Worm (Caenorhabditis elegans) whole organism, young adult: ENCODE results near the gene cin-4.

Experiments used
- B0035.1 ChIP-seq: sonication (generic microtip); optimal IDR thresholded peaks from 2 replicates; lab custom pipeline; 2016; ENCODE audit warnings: missing genetic modification characterization, mild to moderate bottlenecking, missing compliant biosample characterization, missing genotype, missing genetic modification reagents
- B0261.1 ChIP-seq: sonication (generic microtip); optimal IDR thresholded peaks from 2 replicates; lab custom pipeline; 2016; ENCODE audit warnings: mild to moderate bottlenecking, missing genetic modification characterization, moderate library complexity, missing compliant biosample characterization
- B0336.3 ChIP-seq: fragments of 200-800 bp; sonication (Bioruptor generic); IDR thresholded peaks from 2 replicates; pipeline ENCODE4 v1.3.6; 2022; ENCODE audit warnings: missing genetic modification characterization, missing compliant biosample characterization
- C17E4.6 ChIP-seq: fragments of 200-800 bp; sonication (Bioruptor generic); IDR thresholded peaks from 2 replicates; pipeline ENCODE4 v1.3.6; 2022; ENCODE audit warnings: missing genetic modification reagents, missing genetic modification characterization, missing compliant biosample characterization
- F33H1.4 ChIP-seq: fragments of 200-800 bp; sonication (Bioruptor generic); IDR thresholded peaks from 2 replicates; pipeline ENCODE4 v1.3.6; 2022; ENCODE audit warnings: missing genetic modification reagents, missing genetic modification characterization, missing compliant biosample characterization
- F37B4.10 ChIP-seq: fragments of 200-800 bp; sonication (Bioruptor generic); IDR thresholded peaks from 2 replicates; pipeline ENCODE4 v1.3.6; 2022; ENCODE audit warnings: missing genetic modification characterization, missing compliant biosample characterization
- F39B2.1 ChIP-seq: fragments of 200-800 bp; sonication (Bioruptor generic); IDR thresholded peaks from 2 replicates; pipeline ENCODE4 v1.3.6; 2022; ENCODE audit warnings: missing genetic modification reagents, missing genetic modification characterization, missing compliant biosample characterization
- F49E8.2 ChIP-seq: sonication (generic microtip); optimal IDR thresholded peaks from 3 replicates; lab custom pipeline; 2017; ENCODE audit warnings: missing genetic modification characterization, mild to moderate bottlenecking, missing compliant biosample characterization, antibody characterized with exemption, moderate library complexity; ENCODE audit not compliant: insufficient read depth
- K11D2.4 ChIP-seq: fragments of 200-800 bp; sonication (Bioruptor generic); IDR thresholded peaks from 2 replicates; pipeline ENCODE4 v1.3.6; 2022; ENCODE audit warnings: missing genetic modification reagents, missing genetic modification characterization, missing compliant biosample characterization
- Y79H2A.3 ChIP-seq: fragments of 200-800 bp; sonication (Bioruptor generic); conservative IDR thresholded peaks from 2 replicates; pipeline ENCODE4 v1.3.6; 2022; ENCODE audit warnings: missing genetic modification reagents, missing genetic modification characterization, missing compliant biosample characterization
- atf-7 ChIP-seq: sonication (generic microtip); optimal IDR thresholded peaks from 2 replicates; lab custom pipeline; 2017; ENCODE audit warnings: mild to moderate bottlenecking, missing genetic modification characterization, missing compliant biosample characterization
- cebp-1 ChIP-seq, 2 experiments: fragments of 200-800 bp in 1 of 2; sonication (Bioruptor generic) in 1 of 2; sonication (generic microtip) in 1 of 2; IDR thresholded peaks in 1 of 2; optimal IDR thresholded peaks in 1 of 2; 2 replicates each; pipeline versions ENCODE4 v1.3.6 to Lab custom; 2017 to 2022; ENCODE audit warnings: missing compliant biosample characterization in 2 of 2, missing genetic modification characterization in 2 of 2, mild to moderate bottlenecking in 1 of 2, missing genetic modification reagents in 1 of 2, moderate library complexity in 1 of 2
- ceh-27 ChIP-seq: fragments of 200-800 bp; sonication (Bioruptor generic); optimal IDR thresholded peaks from 2 replicates; lab custom pipeline; 2018; ENCODE audit warnings: mild to moderate bottlenecking, missing genetic modification characterization, moderate library complexity, missing compliant biosample characterization
- ceh-40 ChIP-seq: fragments of 200-800 bp; sonication (Bioruptor generic); IDR thresholded peaks from 2 replicates; pipeline ENCODE4 v1.3.6; 2022; ENCODE audit warnings: missing genetic modification characterization, missing compliant biosample characterization
- ceh-79 ChIP-seq: sonication (generic microtip); optimal IDR thresholded peaks from 2 replicates; lab custom pipeline; 2017; ENCODE audit warnings: mild to moderate bottlenecking, missing genetic modification characterization, missing compliant biosample characterization
- die-1 ChIP-seq: sonication (generic microtip); optimal IDR thresholded peaks from 2 replicates; lab custom pipeline; 2016; ENCODE audit warnings: missing genotype, mild to moderate bottlenecking, missing genetic modification characterization, missing compliant biosample characterization
- dox-1 ChIP-seq: fragments of 200-800 bp; sonication (Bioruptor generic); IDR thresholded peaks from 2 replicates; pipeline ENCODE4 v1.3.6; 2022; ENCODE audit warnings: missing genetic modification reagents, missing genetic modification characterization, missing compliant biosample characterization
- egl-44 ChIP-seq: fragments of 200-800 bp; sonication (Bioruptor generic); IDR thresholded peaks from 2 replicates; pipeline ENCODE4 v1.3.6; 2022; ENCODE audit warnings: missing genetic modification reagents, missing genetic modification characterization, missing compliant biosample characterization
- egrh-3 ChIP-seq: fragments of 200-800 bp; sonication (Bioruptor generic); IDR thresholded peaks from 2 replicates; pipeline ENCODE4 v1.3.6; 2022; ENCODE audit warnings: missing genetic modification reagents, missing genetic modification characterization, missing compliant biosample characterization
- hlh-26 ChIP-seq: fragments of 200-800 bp; sonication (Bioruptor generic); conservative IDR thresholded peaks from 2 replicates; pipeline ENCODE4 v1.3.6; 2022; ENCODE audit warnings: missing genetic modification reagents, missing genetic modification characterization, missing compliant biosample characterization
- hrde-1 ChIP-seq: sonication (generic microtip); optimal IDR thresholded peaks from 2 replicates; lab custom pipeline; 2016; ENCODE audit warnings: missing genetic modification characterization, mild to moderate bottlenecking, missing compliant biosample characterization, moderate library complexity, missing genotype, missing genetic modification reagents, borderline replicate concordance
- let-526 ChIP-seq: fragments of 200-800 bp; sonication (Bioruptor generic); IDR thresholded peaks from 2 replicates; pipeline ENCODE4 v1.3.6; 2022; ENCODE audit warnings: missing genetic modification reagents, missing genetic modification characterization, missing compliant biosample characterization
- lin-35 ChIP-seq, 3 experiments: fragments of 150-350 bp in 2 of 3; sonication (generic microtip) in 1 of 3; optimal IDR thresholded peaks; 2 replicates each; lab custom pipeline; 2014 to 2018; ENCODE audit warnings: missing biosample characterization in 3 of 3, missing genetic modification characterization in 3 of 3, missing genetic modification reagents in 3 of 3
- lin-40 ChIP-seq: sonication (generic microtip); optimal IDR thresholded peaks from 2 replicates; lab custom pipeline; 2016; ENCODE audit warnings: missing genetic modification characterization, mild to moderate bottlenecking, missing compliant biosample characterization, missing genotype, missing genetic modification reagents
- lsl-1 ChIP-seq: fragments of 200-800 bp; sonication (Bioruptor generic); optimal IDR thresholded peaks from 2 replicates; lab custom pipeline; 2018; ENCODE audit warnings: mild to moderate bottlenecking, missing genetic modification characterization, moderate library complexity, missing compliant biosample characterization
- madf-3 ChIP-seq: fragments of 200-800 bp; sonication (Bioruptor generic); IDR thresholded peaks from 2 replicates; pipeline ENCODE4 v1.3.6; 2022; ENCODE audit warnings: missing genetic modification reagents, missing genetic modification characterization, missing compliant biosample characterization
- madf-6 ChIP-seq: fragments of 200-800 bp; sonication (Bioruptor generic); IDR thresholded peaks from 2 replicates; pipeline ENCODE4 v1.3.6; 2022; ENCODE audit warnings: missing genetic modification reagents, missing genetic modification characterization, missing compliant biosample characterization
- madf-8 ChIP-seq: fragments of 200-800 bp; sonication (Bioruptor generic); conservative IDR thresholded peaks from 2 replicates; pipeline ENCODE4 v1.3.6; 2022; ENCODE audit warnings: missing genetic modification reagents, missing genetic modification characterization, missing compliant biosample characterization
- mel-28 ChIP-seq: sonication (generic microtip); optimal IDR thresholded peaks from 2 replicates; lab custom pipeline; 2016; ENCODE audit warnings: borderline replicate concordance, mild to moderate bottlenecking, missing genetic modification characterization, missing compliant biosample characterization
- nfya-1 ChIP-seq: sonication (generic microtip); optimal IDR thresholded peaks from 2 replicates; lab custom pipeline; 2017; ENCODE audit warnings: antibody characterized with exemption, missing compliant biosample characterization, missing genetic modification characterization, borderline replicate concordance; ENCODE audit not compliant: insufficient read depth
- nfyb-1 ChIP-seq: fragments of 200-800 bp; sonication (Bioruptor generic); IDR thresholded peaks from 2 replicates; pipeline ENCODE4 v1.3.6; 2022; ENCODE audit warnings: missing genetic modification reagents, missing genetic modification characterization, missing compliant biosample characterization
- nhr-80 ChIP-seq: sonication (generic microtip); optimal IDR thresholded peaks from 2 replicates; lab custom pipeline; 2016; ENCODE audit warnings: missing genetic modification characterization, missing compliant biosample characterization
- nhr-90 ChIP-seq: sonication (generic microtip); optimal IDR thresholded peaks from 2 replicates; lab custom pipeline; 2016; ENCODE audit warnings: missing genotype, mild to moderate bottlenecking, missing genetic modification characterization, missing compliant biosample characterization
- rec-8 ChIP-seq, 2 experiments: sonication (generic microtip); optimal IDR thresholded peaks; 2 replicates each; lab custom pipeline; 2016; ENCODE audit warnings: mild to moderate bottlenecking in 2 of 2, missing genetic modification characterization in 2 of 2, missing genetic modification reagents in 2 of 2, missing genotype in 2 of 2, missing biosample characterization in 1 of 2, missing compliant biosample characterization in 1 of 2, moderate library complexity in 1 of 2
- snpc-4 ChIP-seq, 5 experiments: fragments of 150-350 bp in 1 of 5; sonication (generic microtip) in 4 of 5; optimal IDR thresholded peaks; 2 replicates each; lab custom pipeline; 2014 to 2018; ENCODE audit warnings: missing genetic modification characterization in 5 of 5, missing biosample characterization in 3 of 5, antibody characterized with exemption in 2 of 5, mild to moderate bottlenecking in 2 of 5, missing compliant biosample characterization in 2 of 5, missing genotype in 2 of 5, moderate library complexity in 2 of 5, missing genetic modification reagents in 1 of 5
- somi-1 ChIP-seq: fragments of 200-800 bp; sonication (Bioruptor generic); optimal IDR thresholded peaks from 2 replicates; lab custom pipeline; 2018; ENCODE audit warnings: mild to moderate bottlenecking, missing genetic modification characterization, missing compliant biosample characterization
- sptf-2 ChIP-seq: fragments of 200-800 bp; sonication (Bioruptor generic); optimal IDR thresholded peaks from 2 replicates; lab custom pipeline; 2018; ENCODE audit warnings: mild to moderate bottlenecking, missing genetic modification characterization, missing compliant biosample characterization
- ztf-18 ChIP-seq: sonication (generic microtip); optimal IDR thresholded peaks from 2 replicates; lab custom pipeline; 2016; ENCODE audit warnings: missing genotype, mild to moderate bottlenecking, missing genetic modification characterization, missing compliant biosample characterization
- ztf-25 ChIP-seq: fragments of 200-800 bp; sonication (Bioruptor generic); IDR thresholded peaks from 2 replicates; pipeline ENCODE4 v1.3.6; 2022; ENCODE audit warnings: missing genetic modification reagents, missing genetic modification characterization, missing compliant biosample characterization
- ztf-26 ChIP-seq: sonication (generic microtip); optimal IDR thresholded peaks from 2 replicates; lab custom pipeline; 2017; ENCODE audit warnings: missing genetic modification characterization, missing compliant biosample characterization
- ztf-6 ChIP-seq: fragments of 200-800 bp; sonication (Bioruptor generic); IDR thresholded peaks from 2 replicates; pipeline ENCODE4 v1.3.6; 2022; ENCODE audit warnings: missing genetic modification reagents, missing genetic modification characterization, missing compliant biosample characterization

cin-4 gene

ce11 chrII:7002956-7003357 lies 35.1 kb upstream of the cin-4 start (continued):
- TF ChIP-seq lin-35 (GFP tag; optimal IDR thresholded peaks at IDR 0.05; lab: Kevin White, UChicago) (no peak), madf-6 (peak; percentile 57), F49E8.2 (tag; lab: Kevin White, UChicago) (peak; percentile 26), nfyb-1 (GFP tag; lab: Robert Waterston, UW) (0 out of 2 replicates have a peak, but pooled peaks have one; percentile 41), ztf-26 (tag; lab: Kevin White, UChicago) (no peak), B0261.1 (tag; lab: Kevin White, UChicago) (peak; percentile 79), nfya-1 (no peak), madf-8 (GFP tag; lab: Robert Waterston, UW) (0 out of 2 replicates have a peak, but pooled peaks have one; percentile 9), ceh-27 (GFP tag; lab: Kevin White, UChicago) (peak; percentile 28), nhr-90 (peak; percentile 47), ztf-6 (GFP tag; lab: Robert Waterston, UW) (0 out of 2 replicates have a peak, but pooled peaks have one; percentile 4), ztf-18 (tag; lab: Kevin White, UChicago) (peak; percentile 51), K11D2.4 (GFP tag; lab: Robert Waterston, UW) (peak; percentile 48; the same call in 1 of the 2 replicates), nhr-80 (tag; lab: Kevin White, UChicago) (no peak), dox-1 (GFP tag; lab: Robert Waterston, UW) (0 out of 2 replicates have a peak, but pooled peaks have one; percentile 55), B0336.3 (peak; percentile 39; the same call in 1 of the 2 replicates), lsl-1 (GFP tag; lab: Kevin White, UChicago) (peak; percentile 27), egrh-3 (GFP tag; lab: Robert Waterston, UW) (peak; percentile 49; the same call in 1 of the 2 replicates), F33H1.4 (GFP tag; lab: Robert Waterston, UW) (0 out of 2 replicates have a peak, but pooled peaks have one; percentile 6), hlh-26 (GFP tag; lab: Robert Waterston, UW) (no peak), C17E4.6 (GFP tag; lab: Robert Waterston, UW) (no peak), B0035.1 (tag; lab: Kevin White, UChicago) (peak; percentile 3), somi-1 (GFP tag; lab: Kevin White, UChicago) (no peak), madf-3 (GFP tag; lab: Robert Waterston, UW) (no peak), die-1 (peak; percentile 68), rec-8 (tag; optimal IDR thresholded peaks at IDR 0.05; lab: Kevin White, UChicago) (peak; percentile 38 to 74), snpc-4 (GFP tag; optimal IDR thresholded peaks at IDR 0.05; lab: Kevin White, UChicago) (peak; percentile 32), snpc-4 (tag; optimal IDR thresholded peaks at IDR 0.05; lab: Kevin White, UChicago) (peak in 2 of 4 experiments; percentile 26 to 41), hrde-1 (tag; lab: Kevin White, UChicago) (peak; percentile 34), Y79H2A.3 (GFP tag; lab: Robert Waterston, UW) (peak; percentile 76; the same call in 1 of the 2 replicates), sptf-2 (GFP tag; lab: Kevin White, UChicago) (peak; percentile 36), lin-40 (tag; lab: Kevin White, UChicago) (peak; percentile 12), ceh-79 (tag; lab: Kevin White, UChicago) (no peak), cebp-1 (GFP tag; IDR thresholded peaks at IDR 0.05; lab: Robert Waterston, UW) (no peak), cebp-1 (tag; optimal IDR thresholded peaks at IDR 0.05; lab: Kevin White, UChicago) (peak; percentile 35), F39B2.1 (GFP tag; lab: Robert Waterston, UW) (no peak), ztf-25 (GFP tag; lab: Robert Waterston, UW) (0 out of 2 replicates have a peak, but pooled peaks have one; percentile 42)

ce11 chrII:7012592-7012991 lies 25.5 kb upstream of the cin-4 start, which contains the start of gene sqv-7:
Gene sqv-7 (minus strand): TSS chrII:7012692.
- TF ChIP-seq ztf-6 (GFP tag; lab: Robert Waterston, UW) = no peak
- TF ChIP-seq atf-7 (tag; lab: Kevin White, UChicago) = no peak
- no peak for TF ChIP-seq F37B4.10
- TF ChIP-seq let-526 (GFP tag; lab: Robert Waterston, UW) = no peak
- no peak for TF ChIP-seq hlh-26 (GFP tag; lab: Robert Waterston, UW)
- no peak for TF ChIP-seq egl-44
- TF ChIP-seq ceh-40 (GFP tag; lab: Robert Waterston, UW) = no peak
- TF ChIP-seq ztf-18 (tag; lab: Kevin White, UChicago) = no peak
- no peak for TF ChIP-seq mel-28 (tag; lab: Kevin White, UChicago)
